Worm (Caenorhabditis elegans): ENCODE measurements around the gene C16C8.16.

- TF ChIP-seq pqm-1 (tag; optimal IDR thresholded peaks at IDR 0.05) (no peak), ceh-19 (GFP tag; optimal IDR thresholded peaks at IDR 0.05) (no peak), unc-42 (tag; optimal IDR thresholded peaks at IDR 0.05) (no peak), nhr-11 (tag; optimal IDR thresholded peaks at IDR 0.05) (no peak), eyg-1 (tag; optimal IDR thresholded peaks at IDR 0.05) (no peak), pat-9 (tag; optimal IDR thresholded peaks at IDR 0.05) (no peak), unc-55 (GFP tag; optimal IDR thresholded peaks at IDR 0.05) (no peak), fkh-10 (GFP tag; optimal IDR thresholded peaks at IDR 0.05) (no peak), ceh-6 (GFP tag; optimal IDR thresholded peaks at IDR 0.05) (no peak), pha-4 (tag; optimal IDR thresholded peaks at IDR 0.05) (no peak), ceh-9 (tag; optimal IDR thresholded peaks at IDR 0.05) (no peak), F13H6.1 (tag; optimal IDR thresholded peaks at IDR 0.05) (no peak)
These were observed 29.0 kb upstream of the C16C8.16 start, which contains the start of gene nep-6 for ce11 chrII:3416528-3416927.
